Worm (Caenorhabditis elegans) whole organism, mixed stage, embryonic: ENCODE measurements around the gene cyp-33C4.

Experiments
- M03D4.4 ChIP-seq: sonication (generic microtip); optimal IDR thresholded peaks from 2 replicates; lab custom pipeline; 2017; ENCODE audit warnings: mild to moderate bottlenecking, missing genetic modification characterization, missing compliant biosample characterization
- bed-3 ChIP-seq: fragments of 200-800 bp; sonication (Bioruptor generic); optimal IDR thresholded peaks from 3 replicates; lab custom pipeline; 2018; ENCODE audit warnings: mild to moderate bottlenecking, missing genetic modification characterization, moderate library complexity, missing compliant biosample characterization
- blmp-1 ChIP-seq: fragments of 150-350 bp; optimal IDR thresholded peaks from 2 replicates; lab custom pipeline; 2014; ENCODE audit warnings: missing biosample characterization, missing genetic modification characterization
- ceh-43 ChIP-seq: fragments of 200-800 bp; sonication (Bioruptor generic); optimal IDR thresholded peaks from 2 replicates; lab custom pipeline; 2018; ENCODE audit warnings: mild to moderate bottlenecking, missing genetic modification characterization, moderate library complexity, missing compliant biosample characterization
- ceh-83 ChIP-seq: fragments of 200-800 bp; sonication (Bioruptor generic); optimal IDR thresholded peaks from 2 replicates; lab custom pipeline; 2018; ENCODE audit warnings: mild to moderate bottlenecking, missing genetic modification characterization, missing compliant biosample characterization
- ces-1 ChIP-seq: fragments of 150-350 bp; optimal IDR thresholded peaks from 2 replicates; lab custom pipeline; 2014; ENCODE audit warnings: missing biosample characterization, missing genetic modification reagents, missing genetic modification characterization
- cnd-1 ChIP-seq: fragments of 200-800 bp; sonication (Bioruptor generic); optimal IDR thresholded peaks from 2 replicates; lab custom pipeline; 2018; ENCODE audit warnings: mild to moderate bottlenecking, missing genetic modification characterization, missing compliant biosample characterization
- drap-1 ChIP-seq: fragments of 200-800 bp; sonication (Bioruptor generic); optimal IDR thresholded peaks from 3 replicates; lab custom pipeline; 2018; ENCODE audit warnings: mild to moderate bottlenecking, missing genetic modification characterization, missing compliant biosample characterization
- elt-1 ChIP-seq: sonication (generic microtip); optimal IDR thresholded peaks from 2 replicates; lab custom pipeline; 2017; ENCODE audit warnings: missing genetic modification characterization, mild to moderate bottlenecking, missing compliant biosample characterization, antibody characterized with exemption, moderate library complexity, borderline replicate concordance; ENCODE audit not compliant: insufficient read depth
- elt-3 ChIP-seq: fragments of 150-350 bp; optimal IDR thresholded peaks from 2 replicates; lab custom pipeline; 2014; ENCODE audit warnings: missing biosample characterization, missing genetic modification characterization
- ham-2 ChIP-seq: fragments of 200-800 bp; sonication (Bioruptor generic); optimal IDR thresholded peaks from 2 replicates; lab custom pipeline; 2018; ENCODE audit warnings: mild to moderate bottlenecking, missing genetic modification characterization, missing compliant biosample characterization
- hlh-1 ChIP-seq: fragments of 150-350 bp; optimal IDR thresholded peaks from 2 replicates; lab custom pipeline; 2014; ENCODE audit warnings: missing biosample characterization, missing genetic modification reagents, missing genetic modification characterization
- lin-13 ChIP-seq: fragments of 150-350 bp; optimal IDR thresholded peaks from 2 replicates; lab custom pipeline; 2014; ENCODE audit warnings: missing biosample characterization, missing genetic modification characterization
- lsy-2 ChIP-seq: fragments of 150-350 bp; optimal IDR thresholded peaks from 2 replicates; lab custom pipeline; 2014; ENCODE audit warnings: missing biosample characterization, missing genetic modification characterization
- mab-5 ChIP-seq: fragments of 150-350 bp; optimal IDR thresholded peaks from 2 replicates; lab custom pipeline; 2014; ENCODE audit warnings: missing biosample characterization, missing genetic modification characterization
- mep-1 ChIP-seq: fragments of 150-350 bp; optimal IDR thresholded peaks from 2 replicates; lab custom pipeline; 2017; ENCODE audit warnings: missing biosample characterization, missing genetic modification reagents, missing genetic modification characterization, inconsistent platforms
- nhr-12 ChIP-seq: fragments of 150-350 bp; optimal IDR thresholded peaks from 2 replicates; lab custom pipeline; 2014; ENCODE audit warnings: missing biosample characterization, missing genetic modification characterization
- nhr-2 ChIP-seq: fragments of 150-350 bp; optimal IDR thresholded peaks from 2 replicates; lab custom pipeline; 2014; ENCODE audit warnings: missing biosample characterization, missing genetic modification characterization
- nhr-237 ChIP-seq: fragments of 150-350 bp; optimal IDR thresholded peaks from 2 replicates; lab custom pipeline; 2014; ENCODE audit warnings: missing biosample characterization, missing genetic modification characterization
- nhr-28 ChIP-seq: fragments of 150-350 bp; optimal IDR thresholded peaks from 2 replicates; lab custom pipeline; 2014; ENCODE audit warnings: missing biosample characterization, missing genetic modification characterization
- pha-4 ChIP-seq: fragments of 150-350 bp; optimal IDR thresholded peaks from 2 replicates; lab custom pipeline; 2018; ENCODE audit warnings: missing biosample characterization, missing genetic modification reagents, missing genetic modification characterization
- sem-2 ChIP-seq: fragments of 200-800 bp; sonication (Bioruptor generic); optimal IDR thresholded peaks from 2 replicates; lab custom pipeline; 2018; ENCODE audit warnings: mild to moderate bottlenecking, missing genetic modification characterization, missing compliant biosample characterization
- snpc-4 ChIP-seq: fragments of 150-350 bp; optimal IDR thresholded peaks from 2 replicates; lab custom pipeline; 2014; ENCODE audit warnings: missing biosample characterization, missing genetic modification characterization
- tbx-8 ChIP-seq: fragments of 200-800 bp; sonication (Bioruptor generic); optimal IDR thresholded peaks from 2 replicates; lab custom pipeline; 2018; ENCODE audit warnings: mild to moderate bottlenecking, missing genetic modification characterization, moderate library complexity, missing compliant biosample characterization
- unc-39 ChIP-seq: fragments of 150-350 bp; optimal IDR thresholded peaks from 2 replicates; lab custom pipeline; 2014; ENCODE audit warnings: missing biosample characterization, missing genetic modification characterization
- unc-62 ChIP-seq: fragments of 150-350 bp; optimal IDR thresholded peaks from 2 replicates; lab custom pipeline; 2014; ENCODE audit warnings: missing biosample characterization, missing genetic modification reagents, missing genetic modification characterization
- ztf-11 ChIP-seq: fragments of 150-350 bp; optimal IDR thresholded peaks from 2 replicates; lab custom pipeline; 2014; ENCODE audit warnings: missing biosample characterization, missing genetic modification characterization

cyp-33C4 gene

DNA sequence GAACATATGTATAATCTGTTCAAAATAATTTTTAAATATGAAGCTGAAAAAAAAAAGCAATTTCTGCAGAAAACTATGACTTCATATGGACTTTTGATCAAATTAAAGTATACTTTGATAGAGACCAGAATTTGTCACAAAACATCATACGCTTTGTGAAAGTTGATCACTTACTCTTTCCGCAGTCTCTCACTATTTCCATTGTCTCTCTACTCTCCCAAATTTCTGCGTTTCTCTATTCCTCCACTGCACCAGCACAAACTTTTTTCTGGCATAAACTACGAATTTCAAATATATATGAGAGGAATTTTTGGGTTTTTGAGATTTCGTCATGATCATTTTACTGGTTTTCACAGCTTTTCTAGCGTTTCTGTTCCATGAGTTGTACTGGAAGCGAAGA lies at the start of gene cyp-33C4:
Gene cyp-33C4, plus strand, starts transcription at position 293 of the 400 bp plus-strand sequence.
- TF ChIP-seq ham-2 (GFP tag; lab: Kevin White, UChicago) (no peak), ceh-83 (GFP tag; lab: Kevin White, UChicago) (no peak), lsy-2 (no peak), unc-39 (no peak), nhr-28 (no peak), mab-5 (tag; lab: Kevin White, UChicago) (no peak), nhr-2 (tag; lab: Kevin White, UChicago) (no peak), ces-1 (no peak), M03D4.4 (tag; lab: Kevin White, UChicago) (no peak), blmp-1 (tag; lab: Kevin White, UChicago) (no peak), nhr-237 (tag; lab: Kevin White, UChicago) (no peak), elt-1 (tag; lab: Kevin White, UChicago) (no peak), tbx-8 (GFP tag; lab: Kevin White, UChicago) (no peak), lin-13 (tag; lab: Kevin White, UChicago) (no peak), ceh-43 (no peak), bed-3 (GFP tag; lab: Kevin White, UChicago) (no peak), cnd-1 (tag; lab: Kevin White, UChicago) (no peak), snpc-4 (tag; lab: Kevin White, UChicago) (no peak), sem-2 (GFP tag; lab: Kevin White, UChicago) (no peak), nhr-12 (tag; lab: Kevin White, UChicago) (no peak)
- TF ChIP-seq, all 35 proteins: peak for 0

DNA sequence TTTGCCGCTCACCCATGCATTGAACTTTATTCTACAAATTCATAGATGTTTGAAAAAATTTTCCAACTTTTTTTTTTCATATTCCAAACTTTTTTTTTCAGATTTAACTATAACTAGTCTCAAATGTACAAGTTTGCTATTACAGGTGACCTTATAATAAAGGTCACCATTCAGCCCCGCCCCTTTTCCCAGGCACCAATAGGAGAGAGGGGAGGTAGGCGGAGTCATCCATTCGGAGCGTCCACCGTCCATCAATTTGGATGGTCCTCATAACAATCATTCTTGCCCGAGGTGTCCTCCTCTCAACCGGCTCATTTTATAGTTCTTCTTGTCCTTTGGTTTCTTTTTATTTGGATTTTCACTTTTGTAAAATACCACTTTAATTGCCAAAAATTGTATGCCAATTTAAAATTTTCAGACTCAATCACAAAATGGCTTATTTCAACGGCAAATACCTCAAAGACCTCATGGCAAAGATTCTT lies 48.0 kb upstream of the cyp-33C4 start, which contains the start of gene Y5H2B.3:
Gene Y5H2B.3, plus strand, starts transcription at position 432 of the 482 bp plus-strand sequence.
- TF ChIP-seq snpc-4 (tag; lab: Kevin White, UChicago) (no peak), ztf-11 (tag; lab: Kevin White, UChicago) (no peak), mab-5 (tag; lab: Kevin White, UChicago) (no peak), pha-4 (tag; lab: Kevin White, UChicago) (no peak), lsy-2 (no peak), sem-2 (GFP tag; lab: Kevin White, UChicago) (no peak), drap-1 (no peak), ceh-83 (GFP tag; lab: Kevin White, UChicago) (no peak), ceh-43 (no peak), unc-62 (GFP tag; lab: Kevin White, UChicago) (no peak), hlh-1 (tag; lab: Kevin White, UChicago) (no peak), cnd-1 (tag; lab: Kevin White, UChicago) (no peak), blmp-1 (tag; lab: Kevin White, UChicago) (no peak), mep-1 (tag; lab: Kevin White, UChicago) (no peak), unc-39 (no peak), bed-3 (GFP tag; lab: Kevin White, UChicago) (no peak), nhr-28 (no peak), M03D4.4 (tag; lab: Kevin White, UChicago) (no peak), nhr-12 (tag; lab: Kevin White, UChicago) (no peak)

DNA sequence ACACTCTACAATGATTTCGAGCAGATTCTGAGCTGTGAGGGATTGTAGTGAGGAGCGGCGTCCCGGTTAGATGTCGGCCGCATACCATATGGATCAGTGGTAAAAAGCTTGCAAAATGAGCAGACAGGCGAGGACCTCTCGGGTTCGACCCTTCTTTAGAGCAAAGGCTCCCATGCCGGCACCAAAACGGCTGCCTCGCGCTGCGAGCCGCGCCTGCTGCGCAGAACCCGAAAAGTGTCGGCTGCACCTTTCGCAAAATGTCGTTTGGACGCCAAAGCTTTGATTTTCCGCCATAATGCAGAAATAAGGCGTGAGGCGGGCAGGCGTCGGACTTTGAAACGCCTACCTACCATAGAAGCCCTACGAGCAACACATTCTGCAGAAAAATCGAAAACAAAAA lies 45.6 kb upstream of the cyp-33C4 start:
- no peak for TF ChIP-seq elt-3 (tag; lab: Kevin White, UChicago)
- TF ChIP-seq ces-1, result no peak
- TF ChIP-seq M03D4.4 (tag; lab: Kevin White, UChicago), result no peak
- TF ChIP-seq sem-2 (GFP tag; lab: Kevin White, UChicago), result no peak
- no peak for TF ChIP-seq lin-13 (tag; lab: Kevin White, UChicago)

DNA sequence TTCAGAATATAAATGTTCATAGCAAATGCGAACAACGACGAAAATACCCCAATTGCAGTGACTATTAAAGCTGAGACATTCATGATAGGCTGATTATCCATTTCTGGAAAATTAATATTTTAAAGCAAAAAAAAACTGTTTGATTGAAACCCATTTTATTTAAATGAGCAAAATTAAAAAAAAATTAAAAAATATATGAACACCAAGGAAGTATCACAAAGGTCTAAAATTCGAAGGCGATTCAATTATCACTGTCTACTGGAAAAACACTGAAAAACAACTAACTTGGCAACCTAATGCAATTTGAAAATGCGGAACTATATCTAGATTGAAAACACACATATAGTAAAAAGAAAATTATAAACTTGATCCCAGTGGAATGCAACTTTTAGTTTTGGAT lies 44.8 kb upstream of the cyp-33C4 start, which contains the start of gene srbc-42:
Gene srbc-42, minus strand, starts transcription at position 101 of the 400 bp plus-strand sequence.
- no peak for TF ChIP-seq drap-1
- no peak for TF ChIP-seq hlh-1 (tag; lab: Kevin White, UChicago)

DNA sequence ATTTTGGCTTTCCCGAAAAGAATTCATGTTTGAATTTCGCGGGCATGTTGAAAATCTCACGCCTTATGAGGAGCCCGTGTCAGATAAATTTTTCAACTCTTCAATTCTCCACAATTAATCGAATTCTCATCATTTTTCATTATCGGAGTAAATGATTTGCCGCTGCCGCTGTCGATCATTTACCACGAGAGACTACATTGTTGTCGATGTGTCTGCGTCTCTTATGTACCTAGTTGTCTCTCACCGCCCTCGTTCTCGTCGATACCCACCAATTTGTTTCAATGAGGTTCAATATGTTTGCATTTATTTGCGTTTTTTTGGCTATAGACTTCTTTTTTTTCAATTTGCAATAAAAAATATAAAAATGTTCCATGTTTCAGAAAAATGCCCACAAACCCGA lies 43.8 kb upstream of the cyp-33C4 start, which contains the start of gene nhr-13:
Gene nhr-13, plus strand, starts transcription at position 369 of the 400 bp plus-strand sequence.
- TF ChIP-seq ceh-43, result no peak
- TF ChIP-seq sem-2 (GFP tag; lab: Kevin White, UChicago), result no peak
- no peak for TF ChIP-seq elt-3 (tag; lab: Kevin White, UChicago)
- TF ChIP-seq snpc-4 (tag; lab: Kevin White, UChicago), result no peak
- TF ChIP-seq blmp-1 (tag; lab: Kevin White, UChicago), result no peak
- no peak for TF ChIP-seq nhr-237 (tag; lab: Kevin White, UChicago)
- no peak for TF ChIP-seq ztf-11 (tag; lab: Kevin White, UChicago)
- TF ChIP-seq cnd-1 (tag; lab: Kevin White, UChicago), result no peak
- TF ChIP-seq ceh-83 (GFP tag; lab: Kevin White, UChicago), result no peak
- TF ChIP-seq mab-5 (tag; lab: Kevin White, UChicago), result no peak
